Fruit fly (Drosophila melanogaster) S2 (cell line): ENCODE measurements around the gene Etl1.

Experiments
- CG8478 ChIP-seq: fragments of >200 bp; optimal IDR thresholded peaks from 2 replicates; lab custom pipeline; 2018
- CTCF ChIP-seq, 2 experiments: fragments of >200 bp; optimal IDR thresholded peaks; 2 replicates each; lab custom pipeline; 2018

DNA sequence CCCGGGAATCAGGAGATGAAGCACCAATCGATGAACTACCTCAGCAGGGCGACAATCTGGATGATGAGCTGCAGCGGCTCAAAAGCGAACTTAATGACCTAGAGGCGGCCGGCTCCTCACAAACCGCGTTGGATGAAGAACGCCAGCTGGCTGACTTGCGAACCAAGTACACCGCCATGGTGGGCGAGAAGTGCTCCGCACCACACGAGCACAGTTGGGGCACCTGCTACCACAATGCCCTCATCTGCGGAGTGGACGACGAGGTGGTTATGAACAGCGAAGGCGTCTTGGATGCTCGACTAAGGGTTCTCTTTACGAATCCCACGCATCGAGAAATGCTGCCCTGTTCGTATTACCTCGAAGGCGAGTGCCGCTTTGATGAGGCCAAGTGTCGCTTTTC is 42.3 kb upstream of the Etl1 start:
- no peak for TF ChIP-seq CG8478 (lab: Kevin White, UChicago)
- no peak for TF ChIP-seq CTCF (optimal IDR thresholded peaks at IDR 0.05; lab: Kevin White, UChicago)
